Fruit fly (Drosophila melanogaster) whole organism, embryonic: ENCODE measurements around the gene Hr4.

Source experiments
- Atf3 ChIP-seq: fragments of 200-800 bp; sonication (Bioruptor generic); optimal IDR thresholded peaks from 3 replicates; lab custom pipeline; 2016; ENCODE audit warnings: missing biosample characterization, missing genetic modification characterization
- Atf6 ChIP-seq: fragments of 200-800 bp; sonication (Bioruptor generic); IDR thresholded peaks from 2 replicates; pipeline ENCODE4 v1.3.6; 2022; ENCODE audit warnings: missing biosample characterization, missing genetic modification characterization
- B-H2 ChIP-seq: fragments of 200-800 bp; sonication (Bioruptor generic); optimal IDR thresholded peaks from 2 replicates; lab custom pipeline; 2018; ENCODE audit warnings: missing biosample characterization, mild to moderate bottlenecking, missing genetic modification characterization
- Bdp1 ChIP-seq: fragments of 200-800 bp; sonication (Bioruptor generic); optimal IDR thresholded peaks from 3 replicates; lab custom pipeline; 2016; ENCODE audit warnings: missing biosample characterization, missing genetic modification characterization
- CG10979 ChIP-seq: fragments of 200-800 bp; sonication (Bioruptor generic); optimal IDR thresholded peaks from 2 replicates; lab custom pipeline; 2018; ENCODE audit warnings: missing biosample characterization, mild to moderate bottlenecking, missing genetic modification characterization, moderate library complexity
- CG11696 ChIP-seq: fragments of 200-800 bp; sonication (Bioruptor generic); IDR thresholded peaks from 2 replicates; pipeline ENCODE4 v1.3.6; 2022; ENCODE audit warnings: missing biosample characterization, missing genetic modification characterization
- CG13296 ChIP-seq: fragments of 200-800 bp; sonication (Bioruptor generic); optimal IDR thresholded peaks from 3 replicates; lab custom pipeline; 2018; ENCODE audit warnings: missing biosample characterization, mild to moderate bottlenecking, missing genetic modification characterization
- CG13424 ChIP-seq: fragments of 200-800 bp; sonication (Bioruptor generic); optimal IDR thresholded peaks from 2 replicates; lab custom pipeline; 2019; ENCODE audit warnings: missing biosample characterization, mild to moderate bottlenecking, missing genetic modification characterization, moderate library complexity
- CG15479 ChIP-seq: fragments of 200-800 bp; sonication (Bioruptor generic); optimal IDR thresholded peaks from 3 replicates; lab custom pipeline; 2019; ENCODE audit warnings: missing biosample characterization, mild to moderate bottlenecking, missing genetic modification characterization, moderate library complexity
- CG15696 ChIP-seq: fragments of 200-800 bp; sonication (Bioruptor generic); optimal IDR thresholded peaks from 2 replicates; lab custom pipeline; 2019; ENCODE audit warnings: missing biosample characterization, mild to moderate bottlenecking, missing genetic modification characterization, moderate library complexity
- CG2678 ChIP-seq: fragments of 200-800 bp; sonication (Bioruptor generic); optimal IDR thresholded peaks from 3 replicates; lab custom pipeline; 2019; ENCODE audit warnings: missing biosample characterization, mild to moderate bottlenecking, missing genetic modification characterization, moderate library complexity
- CG32532 ChIP-seq: fragments of 200-800 bp; sonication (Bioruptor generic); IDR thresholded peaks from 2 replicates; pipeline ENCODE4 v1.3.6; 2022; ENCODE audit warnings: missing biosample characterization, missing genetic modification characterization
- CG33557 ChIP-seq: fragments of 200-800 bp; sonication (Bioruptor generic); optimal IDR thresholded peaks from 2 replicates; lab custom pipeline; 2019; ENCODE audit warnings: missing biosample characterization, mild to moderate bottlenecking, missing genetic modification characterization, moderate library complexity
- CG34422 ChIP-seq: fragments of 200-800 bp; sonication (Bioruptor generic); IDR thresholded peaks from 3 replicates; pipeline ENCODE4 v1.3.6; 2022; ENCODE audit warnings: missing biosample characterization, missing genetic modification characterization
- CG4360 ChIP-seq: fragments of 200-800 bp; sonication (Bioruptor generic); IDR thresholded peaks from 2 replicates; pipeline ENCODE4 v1.3.6; 2022; ENCODE audit warnings: missing biosample characterization, missing genetic modification characterization
- CG7839 ChIP-seq: fragments of 200-800 bp; sonication (Bioruptor generic); optimal IDR thresholded peaks from 3 replicates; lab custom pipeline; 2018; ENCODE audit warnings: missing biosample characterization, mild to moderate bottlenecking, missing genetic modification characterization, moderate library complexity
- CG8388 ChIP-seq: fragments of 200-800 bp; sonication (Bioruptor generic); optimal IDR thresholded peaks from 2 replicates; lab custom pipeline; 2019; ENCODE audit warnings: missing biosample characterization, mild to moderate bottlenecking, missing genetic modification characterization, moderate library complexity
- CG8478 ChIP-seq: fragments of >200 bp; optimal IDR thresholded peaks from 2 replicates; lab custom pipeline; 2018
- CG8924 ChIP-seq: fragments of 200-800 bp; optimal IDR thresholded peaks from 3 replicates; lab custom pipeline; 2019; ENCODE audit warnings: missing biosample characterization, mild to moderate bottlenecking, missing genetic modification characterization, moderate library complexity
- CG9932 ChIP-seq: fragments of 200-800 bp; sonication (Bioruptor generic); IDR thresholded peaks from 2 replicates; pipeline ENCODE4 v1.3.6; 2022; ENCODE audit warnings: missing biosample characterization, missing genetic modification characterization
- Camta ChIP-seq: fragments of 200-800 bp; sonication (Bioruptor generic); optimal IDR thresholded peaks from 2 replicates; lab custom pipeline; 2016; ENCODE audit warnings: missing biosample characterization, missing genetic modification characterization
- Chrac-16 ChIP-seq: fragments of 200-800 bp; sonication (Bioruptor generic); optimal IDR thresholded peaks from 3 replicates; lab custom pipeline; 2016; ENCODE audit warnings: missing biosample characterization, missing genetic modification characterization
- Dip3 ChIP-seq: fragments of 200-800 bp; sonication (Bioruptor generic); optimal IDR thresholded peaks from 3 replicates; lab custom pipeline; 2016; ENCODE audit warnings: missing biosample characterization, missing genetic modification characterization
- Elba2 ChIP-seq: fragments of 200-800 bp; sonication (Bioruptor generic); optimal IDR thresholded peaks from 3 replicates; lab custom pipeline; 2016; ENCODE audit warnings: missing biosample characterization, missing genetic modification characterization
- Hey ChIP-seq: fragments of 200-800 bp; sonication (Bioruptor generic); optimal IDR thresholded peaks from 3 replicates; lab custom pipeline; 2018; ENCODE audit warnings: missing biosample characterization, mild to moderate bottlenecking, missing genetic modification characterization
- Hr78 ChIP-seq, 2 experiments: fragments of 200-800 bp in 1 of 2; fragments of >200 bp in 1 of 2; sonication (Bioruptor generic) in 1 of 2; optimal IDR thresholded peaks; 2 replicates each; lab custom pipeline; 2017 to 2019; ENCODE audit warnings: missing biosample characterization in 2 of 2, missing genetic modification characterization in 2 of 2, mild to moderate bottlenecking in 1 of 2, moderate library complexity in 1 of 2
- Sox102F ChIP-seq: fragments of 200-800 bp; sonication (Bioruptor generic); optimal IDR thresholded peaks from 2 replicates; lab custom pipeline; 2018; ENCODE audit warnings: missing biosample characterization, mild to moderate bottlenecking, missing genetic modification characterization, moderate library complexity
- Sry-δ ChIP-seq: fragments of 200-800 bp; sonication (Bioruptor generic); optimal IDR thresholded peaks from 2 replicates; lab custom pipeline; 2016; ENCODE audit warnings: missing biosample characterization, missing genetic modification characterization
- Tbp ChIP-seq: fragments of >200 bp; optimal IDR thresholded peaks from 2 replicates; lab custom pipeline; 2018; ENCODE audit warnings: missing biosample characterization, missing genetic modification characterization
- Vsx1 ChIP-seq: fragments of 200-800 bp; sonication (Bioruptor generic); optimal IDR thresholded peaks from 2 replicates; lab custom pipeline; 2017; ENCODE audit warnings: missing biosample characterization, mild to moderate bottlenecking, missing genetic modification characterization, missing genetic modification reagents
- cas ChIP-seq: fragments of 200-800 bp; sonication (Bioruptor generic); IDR thresholded peaks from 2 replicates; pipeline ENCODE4 v1.3.6; 2022; ENCODE audit warnings: missing biosample characterization, missing genetic modification characterization
- chn ChIP-seq: fragments of 200-800 bp; sonication (Bioruptor generic); optimal IDR thresholded peaks from 2 replicates; lab custom pipeline; 2016; ENCODE audit warnings: missing biosample characterization, missing genetic modification characterization
- croc ChIP-seq: fragments of 200-800 bp; sonication (Bioruptor generic); conservative IDR thresholded peaks from 3 replicates; pipeline ENCODE4 v1.3.6; 2022; ENCODE audit warnings: missing biosample characterization, missing genetic modification characterization
- dan ChIP-seq: fragments of 200-800 bp; sonication (Bioruptor generic); IDR thresholded peaks from 2 replicates; pipeline ENCODE4 v1.3.6; 2022; ENCODE audit warnings: missing biosample characterization, missing genetic modification characterization
- dimm ChIP-seq: fragments of 200-800 bp; sonication (Bioruptor generic); IDR thresholded peaks from 2 replicates; pipeline ENCODE4 v1.3.6; 2022; ENCODE audit warnings: missing biosample characterization, missing genetic modification characterization
- dmrt99B ChIP-seq: fragments of 200-800 bp; sonication (Bioruptor generic); optimal IDR thresholded peaks from 2 replicates; lab custom pipeline; 2018; ENCODE audit warnings: missing biosample characterization, mild to moderate bottlenecking, missing genetic modification characterization, moderate library complexity
- ewg ChIP-seq: fragments of 200-800 bp; sonication (Bioruptor generic); optimal IDR thresholded peaks from 3 replicates; lab custom pipeline; 2017; ENCODE audit warnings: mild to moderate bottlenecking, missing biosample characterization, missing genetic modification reagents, missing genetic modification characterization
- eyg ChIP-seq: fragments of 200-800 bp; sonication (Bioruptor generic); optimal IDR thresholded peaks from 3 replicates; lab custom pipeline; 2016; ENCODE audit warnings: missing biosample characterization, missing genetic modification characterization
- ham ChIP-seq: fragments of 200-800 bp; sonication (Bioruptor generic); IDR thresholded peaks from 2 replicates; pipeline ENCODE4 v1.3.6; 2022; ENCODE audit warnings: missing biosample characterization, missing genetic modification characterization
- hkb ChIP-seq, 2 experiments: fragments of 200-800 bp in 1 of 2; fragments of >200 bp in 1 of 2; sonication (Bioruptor generic) in 1 of 2; IDR thresholded peaks in 1 of 2; optimal IDR thresholded peaks in 1 of 2; 2 replicates each; pipeline versions ENCODE4 v1.3.6 to Lab custom; 2017 to 2022; ENCODE audit warnings: missing biosample characterization in 1 of 2, missing genetic modification characterization in 1 of 2
- kni ChIP-seq: fragments of 200-800 bp; sonication (Bioruptor generic); optimal IDR thresholded peaks from 3 replicates; lab custom pipeline; 2017; ENCODE audit warnings: mild to moderate bottlenecking, missing biosample characterization, missing genetic modification reagents, missing genetic modification characterization
- lbe ChIP-seq: fragments of 200-800 bp; sonication (Bioruptor generic); optimal IDR thresholded peaks from 2 replicates; lab custom pipeline; 2016; ENCODE audit warnings: missing biosample characterization, mild to moderate bottlenecking, missing genetic modification characterization
- mld ChIP-seq: fragments of 200-800 bp; sonication (Bioruptor generic); IDR thresholded peaks from 3 replicates; pipeline ENCODE4 v1.3.6; 2022; ENCODE audit warnings: missing biosample characterization, missing genetic modification characterization; ENCODE audit not compliant: partially characterized antibody
- pho ChIP-seq: fragments of 200-800 bp; sonication (Bioruptor generic); optimal IDR thresholded peaks from 2 replicates; lab custom pipeline; 2016; ENCODE audit warnings: missing biosample characterization, missing genetic modification characterization
- sc ChIP-seq, 3 experiments: fragments of >200 bp in 2 of 3; fragments of 200-800 bp in 1 of 3; sonication (Bioruptor generic) in 1 of 3; optimal IDR thresholded peaks; 2 replicates in 2 of 3; 3 replicates in 1 of 3; lab custom pipeline; 2017; ENCODE audit warnings: mild to moderate bottlenecking in 1 of 3, missing biosample characterization in 1 of 3, missing genetic modification characterization in 1 of 3, missing genetic modification reagents in 1 of 3
- sens ChIP-seq: fragments of 200-800 bp; sonication (Bioruptor generic); peaks from one replicate; lab custom pipeline; 2016; ENCODE audit warnings: missing biosample characterization, missing genetic modification characterization
- seq ChIP-seq: fragments of 200-800 bp; sonication (Bioruptor generic); IDR thresholded peaks from 2 replicates; pipeline ENCODE4 v1.3.6; 2022; ENCODE audit warnings: missing biosample characterization, missing genetic modification characterization
- tap ChIP-seq: fragments of 200-800 bp; optimal IDR thresholded peaks from 3 replicates; lab custom pipeline; 2019; ENCODE audit warnings: missing biosample characterization, mild to moderate bottlenecking, missing genetic modification characterization, moderate library complexity
- tx ChIP-seq: fragments of 200-800 bp; sonication (Bioruptor generic); optimal IDR thresholded peaks from 2 replicates; lab custom pipeline; 2016; ENCODE audit warnings: missing biosample characterization, missing genetic modification characterization
- wor ChIP-seq: fragments of 200-800 bp; sonication (Bioruptor generic); IDR thresholded peaks from 2 replicates; pipeline ENCODE4 v1.3.6; 2022; ENCODE audit warnings: missing biosample characterization, missing genetic modification characterization
- zfh1 ChIP-seq: fragments of 200-800 bp; sonication (Bioruptor generic); IDR thresholded peaks from 3 replicates; pipeline ENCODE4 v1.3.6; 2022; ENCODE audit warnings: missing biosample characterization, missing genetic modification characterization

Hr4 gene

DNA sequence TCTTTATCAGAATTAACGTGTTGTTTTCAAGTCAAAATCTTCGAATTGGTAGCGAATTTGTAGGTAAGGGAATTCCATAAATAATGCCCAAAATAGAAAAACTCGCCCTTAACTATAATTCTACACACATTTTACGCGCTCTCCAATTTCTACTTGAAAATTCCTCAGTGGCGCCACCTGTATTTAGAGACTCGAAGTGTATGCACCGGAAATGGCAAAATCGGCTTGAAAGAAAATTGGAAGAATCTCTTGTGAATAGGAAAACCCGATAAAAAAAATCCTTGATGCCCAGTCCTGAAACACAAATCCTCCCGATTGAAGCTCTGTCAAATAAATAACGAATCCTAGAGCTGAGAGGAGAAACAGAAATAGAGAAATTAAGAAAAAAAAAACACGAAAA lies 64.1 kb downstream of the Hr4 start (continued):
- TF ChIP-seq kni (GFP tag; lab: Kevin White, UChicago) (peak; percentile 81), ham (GFP tag; lab: Robert Waterston, UW) (no peak), wor (no peak), Tbp (GFP tag; lab: Kevin White, UChicago) (no peak), CG8478 (no peak), Dip3 (peak; percentile 33), tap (tag; lab: Kevin White, UChicago) (peak; percentile 35), CG15479 (no peak), CG9932 (GFP tag; lab: Robert Waterston, UW) (no peak), pho (peak; percentile 26), Vsx1 (GFP tag; lab: Kevin White, UChicago) (no peak), eyg (GFP tag; lab: Kevin White, UChicago) (peak; percentile 55), Atf3 (peak; percentile 53), B-H2 (GFP tag; lab: Kevin White, UChicago) (peak; percentile 75), Bdp1 (GFP tag; lab: Kevin White, UChicago) (peak; percentile 34), Chrac-16 (GFP tag; lab: Kevin White, UChicago) (peak; percentile 35), chn (peak; percentile 41), seq (GFP tag; lab: Robert Waterston, UW) (0 out of 2 replicates have a peak, but pooled peaks have one; percentile 24), lbe (GFP tag; lab: Kevin White, UChicago) (no peak), CG7839 (peak; percentile 67), CG2678 (tag; lab: Kevin White, UChicago) (peak; percentile 58), Hey (tag; lab: Kevin White, UChicago) (peak; percentile 27), Sry-δ (GFP tag; lab: Kevin White, UChicago) (peak; percentile 29), sens (GFP tag; lab: Kevin White, UChicago) (peak; percentile 90), CG33557 (peak; percentile 55), CG11696 (GFP tag; lab: Robert Waterston, UW) (no peak), dan (no peak), Atf6 (GFP tag; lab: Robert Waterston, UW) (peak; percentile 45; the same call in 1 of the 2 replicates), tx (GFP tag; lab: Kevin White, UChicago) (no peak), dimm (GFP tag; lab: Robert Waterston, UW) (no peak), zfh1 (GFP tag; lab: Robert Waterston, UW) (peak; percentile 72), cas (GFP tag; lab: Robert Waterston, UW) (no peak), CG8924 (tag; lab: Kevin White, UChicago) (no peak), CG34422 (GFP tag; lab: Robert Waterston, UW) (peak; percentile 77; the same call in 2 of the 3 replicates), mld (no peak), CG13296 (peak; percentile 82), croc (GFP tag; lab: Robert Waterston, UW) (no peak), ewg (GFP tag; lab: Kevin White, UChicago) (peak; percentile 59), CG8388 (GFP tag; lab: Kevin White, UChicago) (peak; percentile 54), CG4360 (no peak), CG10979 (peak; percentile 57), Hr78 (GFP tag; optimal IDR thresholded peaks at IDR 0.05; lab: Kevin White, UChicago) (no peak), hkb (optimal IDR thresholded peaks at IDR 0.05; lab: Kevin White, UChicago) (no peak), hkb (GFP tag; IDR thresholded peaks at IDR 0.05; lab: Robert Waterston, UW) (peak; percentile 65), CG15696 (tag; lab: Kevin White, UChicago) (peak; percentile 15), Elba2 (no peak), CG32532 (GFP tag; lab: Robert Waterston, UW) (peak; percentile 61; the same call in 1 of the 2 replicates), dmrt99B (tag; lab: Kevin White, UChicago) (peak; percentile 66), sc (optimal IDR thresholded peaks at IDR 0.05; lab: Kevin White, UChicago) (no peak), sc (GFP tag; optimal IDR thresholded peaks at IDR 0.05; lab: Kevin White, UChicago) (peak; percentile 64), CG13424 (tag; lab: Kevin White, UChicago) (peak; percentile 42), Camta (GFP tag; lab: Kevin White, UChicago) (peak; percentile 78), Sox102F (GFP tag; lab: Kevin White, UChicago) (no peak)
